Fruit fly (Drosophila melanogaster) whole organism, embryonic: Measurements from ENCODE around the gene CG12773.

Experiments used
- Antp ChIP-seq: fragments of 200-800 bp; sonication (Bioruptor generic); optimal IDR thresholded peaks from 3 replicates; lab custom pipeline; 2016; ENCODE audit warnings: missing biosample characterization, missing genetic modification characterization
- Bdp1 ChIP-seq: fragments of 200-800 bp; sonication (Bioruptor generic); optimal IDR thresholded peaks from 3 replicates; lab custom pipeline; 2016; ENCODE audit warnings: missing biosample characterization, missing genetic modification characterization
- Blimp-1 ChIP-seq: fragments of 200-800 bp; sonication (Bioruptor generic); optimal IDR thresholded peaks from 3 replicates; lab custom pipeline; 2018; ENCODE audit warnings: missing biosample characterization, missing genetic modification characterization, mild to moderate bottlenecking, moderate library complexity, missing genetic modification reagents
- CG10979 ChIP-seq: fragments of 200-800 bp; sonication (Bioruptor generic); optimal IDR thresholded peaks from 2 replicates; lab custom pipeline; 2018; ENCODE audit warnings: missing biosample characterization, mild to moderate bottlenecking, missing genetic modification characterization, moderate library complexity
- CG14014 ChIP-seq: fragments of 200-800 bp; sonication (Bioruptor generic); IDR thresholded peaks from 2 replicates; pipeline ENCODE4 v1.3.6; 2022; ENCODE audit warnings: missing biosample characterization, missing genetic modification characterization
- CG15269 ChIP-seq: fragments of 200-800 bp; sonication (Bioruptor generic); optimal IDR thresholded peaks from 2 replicates; lab custom pipeline; 2018; ENCODE audit warnings: missing biosample characterization, mild to moderate bottlenecking, missing genetic modification characterization, moderate library complexity
- CG15601 ChIP-seq: fragments of 200-800 bp; sonication (Bioruptor generic); optimal IDR thresholded peaks from 3 replicates; lab custom pipeline; 2019; ENCODE audit warnings: missing biosample characterization, mild to moderate bottlenecking, missing genetic modification characterization, moderate library complexity
- CG16813 ChIP-seq: fragments of 200-800 bp; sonication (Bioruptor generic); IDR thresholded peaks from 3 replicates; pipeline ENCODE4 v1.3.6; 2022; ENCODE audit warnings: missing biosample characterization, missing genetic modification characterization; ENCODE audit not compliant: partially characterized antibody
- CG17359 ChIP-seq: fragments of 200-800 bp; sonication (Bioruptor generic); optimal IDR thresholded peaks from 3 replicates; lab custom pipeline; 2018; ENCODE audit warnings: missing biosample characterization, mild to moderate bottlenecking, missing genetic modification characterization, moderate library complexity
- CG2120 ChIP-seq: fragments of 200-800 bp; sonication (Bioruptor generic); optimal IDR thresholded peaks from 3 replicates; lab custom pipeline; 2016; ENCODE audit warnings: missing biosample characterization, missing genetic modification characterization
- CG2129 ChIP-seq: fragments of 200-800 bp; sonication (Bioruptor generic); IDR thresholded peaks from 2 replicates; pipeline ENCODE4 v1.3.6; 2022; ENCODE audit warnings: missing biosample characterization, missing genetic modification characterization; ENCODE audit not compliant: partially characterized antibody
- CG3065 ChIP-seq: fragments of 200-800 bp; sonication (Bioruptor generic); optimal IDR thresholded peaks from 2 replicates; lab custom pipeline; 2016; ENCODE audit warnings: missing biosample characterization, missing genetic modification characterization
- CG33557 ChIP-seq: fragments of 200-800 bp; sonication (Bioruptor generic); optimal IDR thresholded peaks from 2 replicates; lab custom pipeline; 2019; ENCODE audit warnings: missing biosample characterization, mild to moderate bottlenecking, missing genetic modification characterization, moderate library complexity
- CG4617 ChIP-seq: fragments of 200-800 bp; sonication (Bioruptor generic); optimal IDR thresholded peaks from 3 replicates; lab custom pipeline; 2016; ENCODE audit warnings: missing biosample characterization, missing genetic modification characterization, borderline replicate concordance
- CG4820 ChIP-seq: fragments of 200-800 bp; sonication (Bioruptor generic); optimal IDR thresholded peaks from 3 replicates; lab custom pipeline; 2016; ENCODE audit warnings: missing biosample characterization, missing genetic modification characterization
- CG6254 ChIP-seq: fragments of 200-800 bp; sonication (Bioruptor generic); optimal IDR thresholded peaks from 3 replicates; lab custom pipeline; 2017; ENCODE audit warnings: mild to moderate bottlenecking, missing biosample characterization, missing genetic modification reagents, missing genetic modification characterization
- CG6689 ChIP-seq: fragments of 200-800 bp; sonication (Bioruptor generic); IDR thresholded peaks from 2 replicates; pipeline ENCODE4 v1.3.6; 2022; ENCODE audit warnings: missing biosample characterization, missing genetic modification characterization
- CG9876 ChIP-seq: fragments of 200-800 bp; sonication (Bioruptor generic); optimal IDR thresholded peaks from 2 replicates; lab custom pipeline; 2016; ENCODE audit warnings: missing biosample characterization, missing genetic modification characterization
- CTCF ChIP-seq: fragments of 200-800 bp; sonication (Bioruptor generic); optimal IDR thresholded peaks from 2 replicates; lab custom pipeline; 2017; ENCODE audit warnings: missing biosample characterization, mild to moderate bottlenecking, missing genetic modification characterization, moderate library complexity
- Dp ChIP-seq: fragments of 200-800 bp; sonication (Bioruptor generic); optimal IDR thresholded peaks from 2 replicates; lab custom pipeline; 2018; ENCODE audit warnings: missing biosample characterization, mild to moderate bottlenecking, missing genetic modification characterization, moderate library complexity
- ERR ChIP-seq: fragments of 200-800 bp; sonication (Bioruptor generic); optimal IDR thresholded peaks from 2 replicates; lab custom pipeline; 2016; ENCODE audit warnings: missing biosample characterization, missing genetic modification characterization
- Fer2 ChIP-seq: fragments of 200-800 bp; sonication (Bioruptor generic); optimal IDR thresholded peaks from 2 replicates; lab custom pipeline; 2018; ENCODE audit warnings: missing biosample characterization, mild to moderate bottlenecking, missing genetic modification characterization, moderate library complexity
- Jarid2 ChIP-seq: fragments of 200-800 bp; sonication (Bioruptor generic); optimal IDR thresholded peaks from 3 replicates; lab custom pipeline; 2017; ENCODE audit warnings: mild to moderate bottlenecking, missing biosample characterization, missing genetic modification reagents, missing genetic modification characterization
- Kr ChIP-seq: fragments of 200-800 bp; sonication (Bioruptor generic); optimal IDR thresholded peaks from 2 replicates; lab custom pipeline; 2017; ENCODE audit warnings: missing biosample characterization, mild to moderate bottlenecking, missing genetic modification characterization
- Nf-YC ChIP-seq: fragments of 200-800 bp; optimal IDR thresholded peaks from 3 replicates; lab custom pipeline; 2019; ENCODE audit warnings: missing biosample characterization, mild to moderate bottlenecking, missing genetic modification characterization, moderate library complexity
- Poxn ChIP-seq: fragments of 200-800 bp; sonication (Bioruptor generic); IDR thresholded peaks from 2 replicates; pipeline ENCODE4 v1.3.6; 2022; ENCODE audit warnings: missing biosample characterization, missing genetic modification characterization
- TFAM ChIP-seq: fragments of 200-800 bp; sonication (Bioruptor generic); optimal IDR thresholded peaks from 2 replicates; lab custom pipeline; 2017; ENCODE audit warnings: missing biosample characterization, missing genetic modification characterization, inconsistent platforms
- Vsx1 ChIP-seq: fragments of 200-800 bp; sonication (Bioruptor generic); optimal IDR thresholded peaks from 2 replicates; lab custom pipeline; 2017; ENCODE audit warnings: missing biosample characterization, mild to moderate bottlenecking, missing genetic modification characterization, missing genetic modification reagents
- ab ChIP-seq: fragments of 200-800 bp; sonication (Bioruptor generic); optimal IDR thresholded peaks from 2 replicates; lab custom pipeline; 2016; ENCODE audit warnings: missing biosample characterization, missing genetic modification characterization
- bcd ChIP-seq: fragments of 200-800 bp; sonication (Bioruptor generic); optimal IDR thresholded peaks from 2 replicates; lab custom pipeline; 2017; ENCODE audit warnings: missing biosample characterization, mild to moderate bottlenecking, missing genetic modification characterization
- bigmax ChIP-seq: fragments of 200-800 bp; sonication (Bioruptor generic); optimal IDR thresholded peaks from 2 replicates; lab custom pipeline; 2018; ENCODE audit warnings: missing biosample characterization, mild to moderate bottlenecking, missing genetic modification characterization
- da ChIP-seq: fragments of 200-800 bp; sonication (Bioruptor generic); optimal IDR thresholded peaks from 2 replicates; lab custom pipeline; 2016; ENCODE audit warnings: missing biosample characterization, missing genetic modification characterization
- disco-r ChIP-seq: fragments of 200-800 bp; sonication (Bioruptor generic); optimal IDR thresholded peaks from 2 replicates; lab custom pipeline; 2016; ENCODE audit warnings: missing biosample characterization, missing genetic modification characterization
- gsb ChIP-seq: fragments of 200-800 bp; sonication (Bioruptor generic); IDR thresholded peaks from 2 replicates; pipeline ENCODE4 v1.3.6; 2022; ENCODE audit warnings: missing biosample characterization, missing genetic modification characterization
- her ChIP-seq: fragments of 200-800 bp; sonication (Bioruptor generic); optimal IDR thresholded peaks from 2 replicates; lab custom pipeline; 2016; ENCODE audit warnings: missing biosample characterization, missing genetic modification characterization
- kay ChIP-seq: fragments of 200-800 bp; sonication (Bioruptor generic); optimal IDR thresholded peaks from 2 replicates; lab custom pipeline; 2016; ENCODE audit warnings: missing biosample characterization, missing genetic modification characterization
- lbe ChIP-seq: fragments of 200-800 bp; sonication (Bioruptor generic); optimal IDR thresholded peaks from 2 replicates; lab custom pipeline; 2016; ENCODE audit warnings: missing biosample characterization, mild to moderate bottlenecking, missing genetic modification characterization
- maf-S ChIP-seq: fragments of 200-800 bp; sonication (Bioruptor generic); optimal IDR thresholded peaks from 2 replicates; lab custom pipeline; 2016; ENCODE audit warnings: missing biosample characterization, missing genetic modification characterization
- mam ChIP-seq: fragments of 200-800 bp; sonication (Bioruptor generic); optimal IDR thresholded peaks from 3 replicates; lab custom pipeline; 2016; ENCODE audit warnings: missing biosample characterization, missing genetic modification characterization
- nerfin-1 ChIP-seq: fragments of 200-800 bp; sonication (Bioruptor generic); optimal IDR thresholded peaks from 3 replicates; lab custom pipeline; 2019; ENCODE audit warnings: missing biosample characterization, mild to moderate bottlenecking, missing genetic modification characterization, moderate library complexity
- pho ChIP-seq: fragments of 200-800 bp; sonication (Bioruptor generic); optimal IDR thresholded peaks from 2 replicates; lab custom pipeline; 2016; ENCODE audit warnings: missing biosample characterization, missing genetic modification characterization
- pros ChIP-seq: fragments of 200-800 bp; sonication (Bioruptor generic); optimal IDR thresholded peaks from 3 replicates; lab custom pipeline; 2019; ENCODE audit warnings: missing biosample characterization, mild to moderate bottlenecking, missing genetic modification characterization, moderate library complexity
- psq ChIP-seq: fragments of 200-800 bp; sonication (Bioruptor generic); optimal IDR thresholded peaks from 2 replicates; lab custom pipeline; 2017; ENCODE audit warnings: missing biosample characterization, missing genetic modification characterization
- ro ChIP-seq: fragments of 200-800 bp; sonication (Bioruptor generic); IDR thresholded peaks from 2 replicates; pipeline ENCODE4 v1.3.6; 2022; ENCODE audit warnings: missing biosample characterization, missing genetic modification characterization
- sd ChIP-seq: fragments of 200-800 bp; sonication (Bioruptor generic); optimal IDR thresholded peaks from 3 replicates; lab custom pipeline; 2018; ENCODE audit warnings: missing biosample characterization, mild to moderate bottlenecking, missing genetic modification characterization, moderate library complexity
- vvl ChIP-seq: fragments of 200-800 bp; sonication (Bioruptor generic); IDR thresholded peaks from 2 replicates; pipeline ENCODE4 v1.3.6; 2022; ENCODE audit warnings: missing biosample characterization, missing genetic modification characterization
- yki ChIP-seq: fragments of >200 bp; optimal IDR thresholded peaks from 3 replicates; lab custom pipeline; 2018

The CG12773 gene

dm6 chrX:1303961-1304360 lies 49.8 kb downstream of the CG12773 start:
- TF ChIP-seq psq (no peak), pros (GFP tag; lab: Kevin White, UChicago) (peak; percentile 10), Fer2 (tag; lab: Kevin White, UChicago) (no peak), CG4820 (GFP tag; lab: Kevin White, UChicago) (no peak), CG6254 (GFP tag; lab: Kevin White, UChicago) (no peak), Poxn (GFP tag; lab: Robert Waterston, UW) (no peak), TFAM (GFP tag; lab: Kevin White, UChicago) (no peak), Antp (GFP tag; lab: Kevin White, UChicago) (no peak), lbe (GFP tag; lab: Kevin White, UChicago) (no peak), Blimp-1 (peak; percentile 98), Bdp1 (GFP tag; lab: Kevin White, UChicago) (no peak), kay (GFP tag; lab: Kevin White, UChicago) (no peak), CG2129 (no peak), disco-r (GFP tag; lab: Kevin White, UChicago) (no peak), bcd (GFP tag; lab: Kevin White, UChicago) (no peak), Kr (GFP tag; lab: Kevin White, UChicago) (no peak), pho (GFP tag; lab: Kevin White, UChicago) (no peak), maf-S (no peak), sd (tag; lab: Kevin White, UChicago) (peak; percentile 36), vvl (GFP tag; lab: Robert Waterston, UW) (peak; percentile 51; the same call in 1 of the 2 replicates), ab (GFP tag; lab: Kevin White, UChicago) (no peak), her (GFP tag; lab: Kevin White, UChicago) (no peak)

- no peak for TF ChIP-seq CG15601
- TF ChIP-seq bigmax (GFP tag; lab: Kevin White, UChicago): no peak
- no peak for TF ChIP-seq CG17359 (tag; lab: Kevin White, UChicago)
- TF ChIP-seq gsb (GFP tag; lab: Robert Waterston, UW): no peak
- TF ChIP-seq CG15269: no peak
- TF ChIP-seq ro (GFP tag; lab: Robert Waterston, UW): no peak
- no peak for TF ChIP-seq CG14014 (GFP tag; lab: Robert Waterston, UW)
- TF ChIP-seq CG10979: peak; percentile 70
- TF ChIP-seq CG3065 (GFP tag; lab: Kevin White, UChicago): no peak
- TF ChIP-seq nerfin-1 (tag; lab: Kevin White, UChicago): no peak
- no peak for TF ChIP-seq Jarid2 (GFP tag; lab: Kevin White, UChicago)
- TF ChIP-seq ERR: no peak
- TF ChIP-seq CTCF (GFP tag; lab: Kevin White, UChicago): peak; percentile 87
- no peak for TF ChIP-seq Nf-YC (tag; lab: Kevin White, UChicago)
- no peak for TF ChIP-seq mam (GFP tag; lab: Kevin White, UChicago)
- no peak for TF ChIP-seq CG9876
- no peak for TF ChIP-seq CG2120 (GFP tag; lab: Kevin White, UChicago)
- peak; percentile 13 for TF ChIP-seq Blimp-1
- no peak for TF ChIP-seq CG33557 (GFP tag; lab: Kevin White, UChicago)
- no peak for TF ChIP-seq CG4617 (GFP tag; lab: Kevin White, UChicago)
- TF ChIP-seq Dp (GFP tag; lab: Kevin White, UChicago): no peak
- TF ChIP-seq Vsx1 (GFP tag; lab: Kevin White, UChicago): no peak
- no peak for TF ChIP-seq CG16813 (GFP tag; lab: Robert Waterston, UW)
- TF ChIP-seq da (GFP tag; lab: Kevin White, UChicago): no peak
- TF ChIP-seq yki (lab: Kevin White, UChicago): no peak
- no peak for TF ChIP-seq CG6689
Observed at dm6 chrX:1299928-1300327, 53.9 kb downstream of the CG12773 start.
